Worm (Caenorhabditis elegans) whole organism, late embryonic: ENCODE results near the gene myo-3.
A peak's percentile ranks its signal among the peaks of the same experiment; 100 is the strongest.

Experiments
- elt-2 ChIP-seq: sonication (generic microtip); optimal IDR thresholded peaks from 2 replicates; lab custom pipeline; 2016; ENCODE audit warnings: missing genetic modification reagents, missing genetic modification characterization, missing compliant biosample characterization
- fax-1 ChIP-seq: sonication (generic microtip); optimal IDR thresholded peaks from 2 replicates; lab custom pipeline; 2016; ENCODE audit warnings: missing genotype, missing genetic modification characterization, missing compliant biosample characterization
- fkh-6 ChIP-seq: sonication (generic microtip); optimal IDR thresholded peaks from 2 replicates; lab custom pipeline; 2016; ENCODE audit warnings: missing genetic modification characterization, missing compliant biosample characterization
- hlh-15 ChIP-seq: sonication (generic microtip); optimal IDR thresholded peaks from 2 replicates; lab custom pipeline; 2016; ENCODE audit warnings: missing genetic modification characterization, missing compliant biosample characterization
- hlh-30 ChIP-seq: sonication (generic microtip); optimal IDR thresholded peaks from 2 replicates; lab custom pipeline; 2017; ENCODE audit warnings: antibody characterized with exemption, missing genetic modification characterization, missing compliant biosample characterization; ENCODE audit not compliant: insufficient read depth
- lin-11 ChIP-seq: fragments of 200-800 bp; sonication (Bioruptor generic); optimal IDR thresholded peaks from 2 replicates; lab custom pipeline; 2018; ENCODE audit warnings: mild to moderate bottlenecking, missing genetic modification characterization, missing compliant biosample characterization
- nhr-11 ChIP-seq: fragments of 150-350 bp; optimal IDR thresholded peaks from 2 replicates; lab custom pipeline; 2014; ENCODE audit warnings: missing biosample characterization, missing genetic modification characterization
- rnt-1 ChIP-seq: sonication (generic microtip); optimal IDR thresholded peaks from 2 replicates; lab custom pipeline; 2016; ENCODE audit warnings: missing genetic modification characterization, missing compliant biosample characterization

DNA sequence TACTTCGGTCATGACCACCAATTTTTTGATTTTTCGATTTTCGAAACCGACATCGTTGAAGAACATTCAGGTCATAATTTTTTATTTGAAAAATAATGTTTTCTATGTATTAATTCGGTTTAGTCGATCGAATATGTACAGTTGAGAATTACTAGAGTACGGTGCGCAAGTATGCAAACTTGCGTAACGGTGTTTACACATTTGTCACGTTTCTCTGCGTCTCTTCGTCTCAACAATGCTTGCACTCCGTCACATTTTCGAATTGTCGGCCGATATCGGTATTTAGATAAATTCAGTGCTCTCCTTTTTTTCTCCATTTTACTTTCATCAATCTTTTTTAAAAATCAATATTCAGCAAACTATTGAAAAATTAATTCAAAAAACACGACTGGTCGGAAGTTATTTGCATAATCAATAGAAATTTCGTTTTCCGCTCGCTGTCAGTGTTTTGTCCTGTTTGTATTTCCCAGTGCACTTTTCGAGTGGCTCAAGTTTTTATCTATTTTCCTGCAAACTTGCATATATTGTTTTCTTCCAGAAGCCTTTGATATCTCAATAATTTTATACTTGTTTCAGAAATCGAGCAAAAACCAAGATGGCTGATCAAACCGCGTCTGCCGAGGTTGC, 43.1 kb downstream of the myo-3 start, which contains the start of gene dpy-30:
- TF ChIP-seq hlh-15 (tag; lab: Kevin White, UChicago): no peak
- TF ChIP-seq lin-11: no peak
- no peak for TF ChIP-seq elt-2 (tag; lab: Kevin White, UChicago)
- no peak for TF ChIP-seq rnt-1 (tag; lab: Kevin White, UChicago)
- no peak for TF ChIP-seq nhr-11 (tag; lab: Kevin White, UChicago)
- no peak for TF ChIP-seq fax-1 (tag; lab: Kevin White, UChicago)
- TF ChIP-seq hlh-30: peak; percentile 33
- no peak for TF ChIP-seq fkh-6
